Fruit fly (Drosophila melanogaster) whole organism, pupa: ENCODE measurements around the gene CG5359.

Experiments
- CG10348 ChIP-seq: fragments of 200-800 bp; sonication (Bioruptor generic); IDR thresholded peaks from 2 replicates; pipeline ENCODE4 v1.3.6; 2022; ENCODE audit warnings: missing biosample characterization, missing genetic modification characterization
- CG12605 ChIP-seq: fragments of 200-800 bp; sonication (Bioruptor generic); IDR thresholded peaks from 2 replicates; pipeline ENCODE4 v1.3.6; 2022; ENCODE audit warnings: missing biosample characterization, missing genetic modification characterization
- CG13204 ChIP-seq: fragments of 200-800 bp; sonication (Bioruptor generic); optimal IDR thresholded peaks from 2 replicates; lab custom pipeline; 2018; ENCODE audit warnings: missing biosample characterization, mild to moderate bottlenecking, missing genetic modification characterization, moderate library complexity
- CG14655 ChIP-seq: fragments of 200-800 bp; sonication (Bioruptor generic); optimal IDR thresholded peaks from 3 replicates; lab custom pipeline; 2017; ENCODE audit warnings: mild to moderate bottlenecking, missing biosample characterization, missing genetic modification reagents, missing genetic modification characterization
- CG15710 ChIP-seq: fragments of 200-800 bp; sonication (Bioruptor generic); optimal IDR thresholded peaks from 2 replicates; lab custom pipeline; 2018; ENCODE audit warnings: missing biosample characterization, mild to moderate bottlenecking, missing genetic modification characterization, moderate library complexity
- CG17806 ChIP-seq: fragments of 200-800 bp; sonication (Bioruptor generic); optimal IDR thresholded peaks from 2 replicates; lab custom pipeline; 2018; ENCODE audit warnings: missing biosample characterization, mild to moderate bottlenecking, missing genetic modification characterization, moderate library complexity
- CG32121 ChIP-seq: fragments of 200-800 bp; sonication (Bioruptor generic); IDR thresholded peaks from 2 replicates; pipeline ENCODE4 v1.3.6; 2022; ENCODE audit warnings: missing biosample characterization, missing genetic modification characterization
- CG34367 ChIP-seq: fragments of 200-800 bp; sonication (Bioruptor generic); optimal IDR thresholded peaks from 2 replicates; lab custom pipeline; 2018; ENCODE audit warnings: missing biosample characterization, mild to moderate bottlenecking, missing genetic modification characterization
- CG4496 ChIP-seq: fragments of 200-800 bp; sonication (Bioruptor generic); IDR thresholded peaks from 3 replicates; pipeline ENCODE4 v1.3.6; 2022; ENCODE audit warnings: missing biosample characterization, missing genetic modification characterization
- CG8159 ChIP-seq: fragments of 200-800 bp; sonication (Bioruptor generic); optimal IDR thresholded peaks from 3 replicates; lab custom pipeline; 2018; ENCODE audit warnings: missing biosample characterization, mild to moderate bottlenecking, missing genetic modification characterization, moderate library complexity
- CG8301 ChIP-seq: fragments of 200-800 bp; sonication (Bioruptor generic); optimal IDR thresholded peaks from 2 replicates; lab custom pipeline; 2018; ENCODE audit warnings: missing biosample characterization, mild to moderate bottlenecking, missing genetic modification characterization
- CG9948 ChIP-seq: fragments of 200-800 bp; sonication (Bioruptor generic); optimal IDR thresholded peaks from 2 replicates; lab custom pipeline; 2018; ENCODE audit warnings: missing biosample characterization, mild to moderate bottlenecking, missing genetic modification characterization, moderate library complexity
- D1 ChIP-seq: fragments of 200-800 bp; sonication (Bioruptor generic); optimal IDR thresholded peaks from 2 replicates; lab custom pipeline; 2018; ENCODE audit warnings: missing biosample characterization, mild to moderate bottlenecking, missing genetic modification characterization, moderate library complexity
- EcR ChIP-seq: fragments of 200-800 bp; sonication (Bioruptor generic); optimal IDR thresholded peaks from 3 replicates; lab custom pipeline; 2019; ENCODE audit warnings: missing biosample characterization, missing genetic modification characterization, mild to moderate bottlenecking, moderate library complexity, missing genetic modification reagents
- Ets98B ChIP-seq: fragments of 200-800 bp; sonication (Bioruptor generic); IDR thresholded peaks from 2 replicates; pipeline ENCODE4 v1.3.6; 2022; ENCODE audit warnings: missing biosample characterization, missing genetic modification characterization
- Pif1A ChIP-seq: fragments of 200-800 bp; sonication (Bioruptor generic); optimal IDR thresholded peaks from 3 replicates; lab custom pipeline; 2016; ENCODE audit warnings: missing biosample characterization, missing genetic modification characterization
- Pif1B ChIP-seq: fragments of 200-800 bp; sonication (Bioruptor generic); optimal IDR thresholded peaks from 3 replicates; lab custom pipeline; 2016; ENCODE audit warnings: missing biosample characterization, missing genetic modification characterization
- Snoo ChIP-seq: fragments of 200-800 bp; sonication (Bioruptor generic); optimal IDR thresholded peaks from 3 replicates; lab custom pipeline; 2017; ENCODE audit warnings: missing biosample characterization, mild to moderate bottlenecking, missing genetic modification characterization, inconsistent platforms
- fd96Ca ChIP-seq: fragments of 200-800 bp; sonication (Bioruptor generic); IDR thresholded peaks from 3 replicates; pipeline ENCODE4 v1.3.6; 2022; ENCODE audit warnings: missing biosample characterization, missing genetic modification characterization
- gl ChIP-seq: fragments of 200-800 bp; sonication (Bioruptor generic); optimal IDR thresholded peaks from 2 replicates; lab custom pipeline; 2018; ENCODE audit warnings: missing biosample characterization, mild to moderate bottlenecking, missing genetic modification characterization
- rn ChIP-seq: fragments of 200-800 bp; sonication (Bioruptor generic); IDR thresholded peaks from 2 replicates; pipeline ENCODE4 v1.3.6; 2022; ENCODE audit warnings: missing biosample characterization, missing genetic modification characterization

CG5359 gene

DNA sequence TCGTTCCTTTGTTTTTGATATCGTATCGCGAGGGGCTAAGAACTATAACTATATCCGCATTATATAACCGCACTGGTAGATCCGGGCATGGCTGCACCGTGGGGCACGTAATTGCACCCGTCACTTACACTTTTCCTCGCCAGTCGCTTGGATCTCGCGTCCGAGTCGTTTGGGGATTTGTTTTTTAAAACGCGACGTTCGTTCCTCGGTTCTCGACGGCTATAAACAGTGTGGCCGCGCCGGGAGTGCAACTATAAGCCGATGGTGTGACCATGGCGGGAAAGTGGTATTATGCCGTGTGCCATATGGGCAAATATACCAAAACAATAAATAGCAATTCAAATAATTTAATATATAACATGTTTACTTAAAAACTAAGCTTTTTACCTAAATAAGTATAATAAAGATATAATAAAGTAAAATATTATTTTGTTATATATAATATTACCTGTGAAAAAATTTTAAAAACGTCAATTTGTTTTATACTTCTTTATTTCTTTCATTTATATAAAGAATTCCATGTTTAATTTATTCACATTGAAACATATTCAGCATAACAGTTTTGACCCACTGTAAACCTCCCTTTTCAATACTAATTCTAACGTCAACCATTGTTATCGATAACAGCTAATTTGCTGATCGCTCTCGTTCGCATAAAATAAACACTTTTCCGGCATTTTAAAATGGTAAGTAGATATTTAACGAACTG, 41.7 kb upstream of the CG5359 start, which contains the start of the genes Mical and CG3909:
Gene Mical (minus strand): TSS at position 232 of the 709 bp plus-strand sequence.
Gene CG3909 (plus strand): TSS at position 607 of the 709 bp plus-strand sequence.
- TF ChIP-seq CG13204 (GFP tag; lab: Kevin White, UChicago) (no peak), Pif1A (no peak), CG12605 (GFP tag; lab: Robert Waterston, UW) (peak; percentile 86), gl (tag; lab: Kevin White, UChicago) (no peak), CG15710 (tag; lab: Kevin White, UChicago) (peak; percentile 77), CG4496 (peak; percentile 89), CG14655 (GFP tag; lab: Kevin White, UChicago) (no peak), rn (GFP tag; lab: Robert Waterston, UW) (peak; percentile 76), CG8159 (tag; lab: Kevin White, UChicago) (peak; percentile 83), D1 (tag; lab: Kevin White, UChicago) (peak; percentile 77), CG10348 (GFP tag; lab: Robert Waterston, UW) (no peak), Pif1B (GFP tag; lab: Kevin White, UChicago) (peak; percentile 55), CG9948 (peak; percentile 78), Snoo (tag; lab: Kevin White, UChicago) (peak; percentile 68), EcR (GFP tag; lab: Kevin White, UChicago) (peak; percentile 4), CG8301 (tag; lab: Kevin White, UChicago) (peak; percentile 61), fd96Ca (no peak), CG34367 (tag; lab: Kevin White, UChicago) (peak; percentile 67), CG32121 (peak; percentile 84), CG17806 (peak; percentile 76), Ets98B (GFP tag; lab: Robert Waterston, UW) (peak; percentile 83)

- TF ChIP-seq gl (tag; lab: Kevin White, UChicago) (no peak), Pif1B (GFP tag; lab: Kevin White, UChicago) (no peak), CG14655 (GFP tag; lab: Kevin White, UChicago) (no peak), CG8159 (tag; lab: Kevin White, UChicago) (no peak), CG8301 (tag; lab: Kevin White, UChicago) (no peak), rn (GFP tag; lab: Robert Waterston, UW) (no peak), CG12605 (GFP tag; lab: Robert Waterston, UW) (no peak), EcR (GFP tag; lab: Kevin White, UChicago) (no peak), fd96Ca (no peak), CG34367 (tag; lab: Kevin White, UChicago) (no peak), CG4496 (no peak), Pif1A (no peak), Ets98B (GFP tag; lab: Robert Waterston, UW) (no peak), CG13204 (GFP tag; lab: Kevin White, UChicago) (no peak), CG32121 (no peak), CG9948 (no peak), CG17806 (no peak), CG10348 (GFP tag; lab: Robert Waterston, UW) (no peak), CG15710 (tag; lab: Kevin White, UChicago) (no peak), Snoo (tag; lab: Kevin White, UChicago) (no peak)
These were observed 41.1 kb upstream of the CG5359 start for dm6 chr3R:10042024-10042663.

dm6 chr3R:10040505-10040904, 39.4 kb upstream of the CG5359 start:
- peak; percentile 95 for TF ChIP-seq EcR (GFP tag; lab: Kevin White, UChicago)
- no peak for TF ChIP-seq CG15710 (tag; lab: Kevin White, UChicago)

dm6 chr3R:10039188-10039587, 38.1 kb upstream of the CG5359 start:
- TF ChIP-seq fd96Ca (no peak), EcR (GFP tag; lab: Kevin White, UChicago) (peak; percentile 92)
- TF ChIP-seq, all 21 proteins: peak for 1

dm6 chr3R:10035765-10036164, 34.7 kb upstream of the CG5359 start:
- TF ChIP-seq CG13204 (GFP tag; lab: Kevin White, UChicago) (no peak), Pif1A (no peak), CG15710 (tag; lab: Kevin White, UChicago) (no peak), CG32121 (no peak), Snoo (tag; lab: Kevin White, UChicago) (no peak), gl (tag; lab: Kevin White, UChicago) (no peak), EcR (GFP tag; lab: Kevin White, UChicago) (no peak), CG8159 (tag; lab: Kevin White, UChicago) (no peak), CG12605 (GFP tag; lab: Robert Waterston, UW) (no peak), fd96Ca (no peak), CG9948 (no peak)

dm6 chr3R:10034995-10035446, 33.9 kb upstream of the CG5359 start:
- TF ChIP-seq CG8301 (tag; lab: Kevin White, UChicago), result no peak
- TF ChIP-seq CG14655 (GFP tag; lab: Kevin White, UChicago), result peak; percentile 11
- no peak for TF ChIP-seq CG10348 (GFP tag; lab: Robert Waterston, UW)
- TF ChIP-seq CG13204 (GFP tag; lab: Kevin White, UChicago), result no peak
- no peak for TF ChIP-seq Snoo (tag; lab: Kevin White, UChicago)
- peak; percentile 82 for TF ChIP-seq EcR (GFP tag; lab: Kevin White, UChicago)
- TF ChIP-seq D1 (tag; lab: Kevin White, UChicago), result no peak
- TF ChIP-seq Ets98B (GFP tag; lab: Robert Waterston, UW), result no peak
- peak; percentile 27; the same call in 1 of the 3 replicates for TF ChIP-seq CG4496
- TF ChIP-seq rn (GFP tag; lab: Robert Waterston, UW), result no peak
- TF ChIP-seq CG32121, result no peak
- TF ChIP-seq CG34367 (tag; lab: Kevin White, UChicago), result no peak
- no peak for TF ChIP-seq Pif1A
- TF ChIP-seq CG17806, result no peak
- TF ChIP-seq, all 21 proteins: peak for 3
